Fruit fly (Drosophila melanogaster): Measurements from ENCODE around the gene Tusp.

The Tusp gene

dm6 chr3R:27570692-27571091 lies 37.0 kb upstream of the Tusp start:
- no peak for TF ChIP-seq rn (GFP tag; IDR thresholded peaks at IDR 0.05)
- TF ChIP-seq CG4496 (GFP tag; IDR thresholded peaks at IDR 0.05): no peak
- TF ChIP-seq CG14655 (GFP tag; optimal IDR thresholded peaks at IDR 0.05): no peak
- TF ChIP-seq Pif1A (GFP tag; optimal IDR thresholded peaks at IDR 0.05): no peak
- no peak for TF ChIP-seq CG10348 (GFP tag; IDR thresholded peaks at IDR 0.05)

- TF ChIP-seq CG12605 (GFP tag; IDR thresholded peaks at IDR 0.05) (no peak), Pif1A (GFP tag; optimal IDR thresholded peaks at IDR 0.05) (no peak), CG4496 (GFP tag; IDR thresholded peaks at IDR 0.05) (no peak), rn (GFP tag; IDR thresholded peaks at IDR 0.05) (no peak), CG8159 (tag; optimal IDR thresholded peaks at IDR 0.05) (no peak), EcR (GFP tag; optimal IDR thresholded peaks at IDR 0.05) (no peak), CG10348 (GFP tag; IDR thresholded peaks at IDR 0.05) (no peak), CG34367 (tag; optimal IDR thresholded peaks at IDR 0.05) (no peak), CG14655 (GFP tag; optimal IDR thresholded peaks at IDR 0.05) (no peak)
Measured at dm6 chr3R:27579422-27579821, 28.3 kb upstream of the Tusp start.

dm6 chr3R:27580274-27581011 lies 27.2 kb upstream of the Tusp start:
- TF ChIP-seq EcR (GFP tag; optimal IDR thresholded peaks at IDR 0.05) (peak; percentile 38), CG8159 (tag; optimal IDR thresholded peaks at IDR 0.05) (no peak)

dm6 chr3R:27581263-27581868 lies 26.3 kb upstream of the Tusp start:
- no peak for TF ChIP-seq fd96Ca (GFP tag; IDR thresholded peaks at IDR 0.05)
- TF ChIP-seq CG15710 (tag; optimal IDR thresholded peaks at IDR 0.05): peak; percentile 64
- peak; percentile 69 for TF ChIP-seq CG8159 (tag; optimal IDR thresholded peaks at IDR 0.05)
- TF ChIP-seq CG8301 (tag; optimal IDR thresholded peaks at IDR 0.05): peak; percentile 75
- no peak for TF ChIP-seq rn (GFP tag; IDR thresholded peaks at IDR 0.05)
- TF ChIP-seq CG12605 (GFP tag; IDR thresholded peaks at IDR 0.05): no peak
- peak; percentile 13 for TF ChIP-seq EcR (GFP tag; optimal IDR thresholded peaks at IDR 0.05)
- TF ChIP-seq Pif1A (GFP tag; optimal IDR thresholded peaks at IDR 0.05): peak; percentile 91
- no peak for TF ChIP-seq CG4496 (GFP tag; IDR thresholded peaks at IDR 0.05)
- peak; percentile 72 for TF ChIP-seq gl (tag; optimal IDR thresholded peaks at IDR 0.05)
- TF ChIP-seq CG14655 (GFP tag; optimal IDR thresholded peaks at IDR 0.05): no peak
- TF ChIP-seq CG32121 (GFP tag; IDR thresholded peaks at IDR 0.05): no peak
- TF ChIP-seq Pif1B (GFP tag; optimal IDR thresholded peaks at IDR 0.05): peak; percentile 81
- no peak for TF ChIP-seq CG13204 (GFP tag; optimal IDR thresholded peaks at IDR 0.05)
- peak; percentile 60 for TF ChIP-seq CG34367 (tag; optimal IDR thresholded peaks at IDR 0.05)
- no peak for TF ChIP-seq CG10348 (GFP tag; IDR thresholded peaks at IDR 0.05)
- TF ChIP-seq D1 (tag; optimal IDR thresholded peaks at IDR 0.05): no peak
- peak; percentile 81 for TF ChIP-seq Snoo (tag; optimal IDR thresholded peaks at IDR 0.05)
- peak; percentile 62 for TF ChIP-seq CG9948 (tag; optimal IDR thresholded peaks at IDR 0.05)
- TF ChIP-seq CG17806 (tag; optimal IDR thresholded peaks at IDR 0.05): peak; percentile 75
- TF ChIP-seq Ets98B (GFP tag; IDR thresholded peaks at IDR 0.05): no peak

dm6 chr3R:27581890-27582487 lies 25.7 kb upstream of the Tusp start, which contains the start of gene wdb:
wdb (minus strand) TSS chr3R:27582241.
- peak; percentile 23 for TF ChIP-seq Pif1B (GFP tag; optimal IDR thresholded peaks at IDR 0.05)
- no peak for TF ChIP-seq CG14655 (GFP tag; optimal IDR thresholded peaks at IDR 0.05)
- no peak for TF ChIP-seq Ets98B (GFP tag; IDR thresholded peaks at IDR 0.05)
- TF ChIP-seq fd96Ca (GFP tag; IDR thresholded peaks at IDR 0.05): no peak
- TF ChIP-seq CG8159 (tag; optimal IDR thresholded peaks at IDR 0.05): peak; percentile 19
- TF ChIP-seq CG4496 (GFP tag; IDR thresholded peaks at IDR 0.05): no peak
- peak; percentile 38 for TF ChIP-seq Snoo (tag; optimal IDR thresholded peaks at IDR 0.05)
- TF ChIP-seq CG15710 (tag; optimal IDR thresholded peaks at IDR 0.05): peak; percentile 33
- TF ChIP-seq D1 (tag; optimal IDR thresholded peaks at IDR 0.05): no peak

- TF ChIP-seq CG4496 (GFP tag; IDR thresholded peaks at IDR 0.05) (no peak), CG10348 (GFP tag; IDR thresholded peaks at IDR 0.05) (no peak), CG15710 (tag; optimal IDR thresholded peaks at IDR 0.05) (no peak), CG14655 (GFP tag; optimal IDR thresholded peaks at IDR 0.05) (no peak), Pif1A (GFP tag; optimal IDR thresholded peaks at IDR 0.05) (no peak), CG17806 (tag; optimal IDR thresholded peaks at IDR 0.05) (no peak), Ets98B (GFP tag; IDR thresholded peaks at IDR 0.05) (no peak), CG13204 (GFP tag; optimal IDR thresholded peaks at IDR 0.05) (no peak), fd96Ca (GFP tag; IDR thresholded peaks at IDR 0.05) (no peak), CG32121 (GFP tag; IDR thresholded peaks at IDR 0.05) (no peak), EcR (GFP tag; optimal IDR thresholded peaks at IDR 0.05) (no peak), gl (tag; optimal IDR thresholded peaks at IDR 0.05) (no peak), CG12605 (GFP tag; IDR thresholded peaks at IDR 0.05) (no peak), rn (GFP tag; IDR thresholded peaks at IDR 0.05) (no peak), Snoo (tag; optimal IDR thresholded peaks at IDR 0.05) (no peak), CG8301 (tag; optimal IDR thresholded peaks at IDR 0.05) (no peak), D1 (tag; optimal IDR thresholded peaks at IDR 0.05) (no peak)
Measured at dm6 chr3R:27582634-27583181, 25.0 kb upstream of the Tusp start, which contains the start of gene pins. pins (plus strand) TSS chr3R:27582840.
